Worm (Caenorhabditis elegans) whole organism, early embryonic: ENCODE data around the gene cyp-34A9.

ENCODE experiments used
- B0310.2 ChIP-seq: sonication (generic microtip); optimal IDR thresholded peaks from 2 replicates; lab custom pipeline; 2016; ENCODE audit warnings: mild to moderate bottlenecking, missing genetic modification characterization, missing compliant biosample characterization
- F13C5.2 ChIP-seq: sonication (generic microtip); optimal IDR thresholded peaks from 2 replicates; lab custom pipeline; 2017; ENCODE audit warnings: mild to moderate bottlenecking, missing genetic modification characterization, inconsistent platforms, missing compliant biosample characterization
- aly-1 ChIP-seq: sonication (generic microtip); optimal IDR thresholded peaks from 2 replicates; lab custom pipeline; 2016; ENCODE audit warnings: missing genetic modification characterization, missing compliant biosample characterization
- ama-1 ChIP-seq: fragments of 150-350 bp; optimal IDR thresholded peaks from 2 replicates; lab custom pipeline; 2014
- ceh-13 ChIP-seq: fragments of 200-800 bp; sonication (Bioruptor generic); optimal IDR thresholded peaks from 2 replicates; lab custom pipeline; 2018; ENCODE audit warnings: mild to moderate bottlenecking, missing genetic modification characterization, missing compliant biosample characterization
- ceh-36 ChIP-seq: sonication (generic microtip); optimal IDR thresholded peaks from 2 replicates; lab custom pipeline; 2016; ENCODE audit warnings: missing genetic modification characterization, inconsistent platforms, missing compliant biosample characterization
- ets-7 ChIP-seq: sonication (generic microtip); optimal IDR thresholded peaks from 2 replicates; lab custom pipeline; 2016; ENCODE audit warnings: missing genotype, missing genetic modification characterization, missing compliant biosample characterization
- flt-1 ChIP-seq: fragments of 200-800 bp; sonication (Bioruptor generic); IDR thresholded peaks from 2 replicates; pipeline ENCODE4 v1.3.6; 2022; ENCODE audit warnings: missing genetic modification characterization, missing compliant biosample characterization
- hmbx-1 ChIP-seq: sonication (generic microtip); optimal IDR thresholded peaks from 2 replicates; lab custom pipeline; 2016; ENCODE audit warnings: mild to moderate bottlenecking, missing genetic modification characterization, missing compliant biosample characterization
- hmg-4 ChIP-seq: fragments of 200-800 bp; sonication (Bioruptor generic); optimal IDR thresholded peaks from 2 replicates; lab custom pipeline; 2018; ENCODE audit warnings: mild to moderate bottlenecking, missing genetic modification characterization, missing compliant biosample characterization
- hnd-1 ChIP-seq: sonication (generic microtip); optimal IDR thresholded peaks from 2 replicates; lab custom pipeline; 2016; ENCODE audit warnings: missing genetic modification characterization, missing compliant biosample characterization
- pes-1 ChIP-seq: fragments of 200-800 bp; sonication (Bioruptor generic); IDR thresholded peaks from 2 replicates; pipeline ENCODE4 v1.3.6; 2022; ENCODE audit warnings: missing genetic modification reagents, missing genetic modification characterization, missing compliant biosample characterization
- scrt-1 ChIP-seq: fragments of 200-800 bp; sonication (Bioruptor generic); IDR thresholded peaks from 2 replicates; pipeline ENCODE4 v1.3.6; 2022; ENCODE audit warnings: missing genetic modification characterization, missing compliant biosample characterization
- sea-1 ChIP-seq: fragments of 200-800 bp; sonication (Bioruptor generic); conservative IDR thresholded peaks from 2 replicates; pipeline ENCODE4 v1.3.6; 2022; ENCODE audit warnings: missing genetic modification characterization, missing compliant biosample characterization
- tbx-11 ChIP-seq: fragments of 200-800 bp; sonication (Bioruptor generic); IDR thresholded peaks from 2 replicates; pipeline ENCODE4 v1.3.6; 2022; ENCODE audit warnings: missing genetic modification characterization, missing compliant biosample characterization
- tbx-37 ChIP-seq: fragments of 200-800 bp; sonication (Bioruptor generic); conservative IDR thresholded peaks from 2 replicates; pipeline ENCODE4 v1.3.6; 2022; ENCODE audit warnings: missing genetic modification reagents, missing genetic modification characterization, missing compliant biosample characterization
- tra-4 ChIP-seq: sonication (generic microtip); optimal IDR thresholded peaks from 2 replicates; lab custom pipeline; 2017; ENCODE audit warnings: missing genetic modification characterization, missing compliant biosample characterization

Gene cyp-34A9

ce11 chrV:3945053-3945452 lies 25.3 kb downstream of the cyp-34A9 start, which contains the start of gene cyp-35B3:
Gene cyp-35B3, plus strand, starts transcription at chrV:3945353.
- TF ChIP-seq F13C5.2 (tag; lab: Kevin White, UChicago) (no peak), hmbx-1 (tag; lab: Kevin White, UChicago) (no peak), sea-1 (GFP tag; lab: Robert Waterston, UW) (no peak), hmg-4 (GFP tag; lab: Kevin White, UChicago) (no peak), ets-7 (tag; lab: Kevin White, UChicago) (no peak), pes-1 (no peak), ama-1 (lab: Kevin White, UChicago) (no peak), scrt-1 (GFP tag; lab: Robert Waterston, UW) (no peak), tra-4 (tag; lab: Kevin White, UChicago) (no peak), B0310.2 (tag; lab: Kevin White, UChicago) (no peak), ceh-36 (tag; lab: Kevin White, UChicago) (no peak), tbx-37 (no peak), hnd-1 (no peak), aly-1 (tag; lab: Kevin White, UChicago) (no peak)

ce11 chrV:3943364-3943763 lies 27.0 kb downstream of the cyp-34A9 start:
- no peak for TF ChIP-seq scrt-1 (GFP tag; lab: Robert Waterston, UW)

- TF ChIP-seq hmbx-1 (tag; lab: Kevin White, UChicago) (no peak), ama-1 (lab: Kevin White, UChicago) (no peak), tra-4 (tag; lab: Kevin White, UChicago) (no peak), tbx-11 (GFP tag; lab: Robert Waterston, UW) (no peak), sea-1 (GFP tag; lab: Robert Waterston, UW) (no peak), ceh-36 (tag; lab: Kevin White, UChicago) (no peak), B0310.2 (tag; lab: Kevin White, UChicago) (no peak), hnd-1 (no peak), hmg-4 (GFP tag; lab: Kevin White, UChicago) (no peak), F13C5.2 (tag; lab: Kevin White, UChicago) (no peak), tbx-37 (no peak), aly-1 (tag; lab: Kevin White, UChicago) (no peak), ceh-13 (GFP tag; lab: Kevin White, UChicago) (no peak), ets-7 (tag; lab: Kevin White, UChicago) (no peak), scrt-1 (GFP tag; lab: Robert Waterston, UW) (no peak), pes-1 (no peak)
Measured at ce11 chrV:3941860-3942259, 28.5 kb downstream of the cyp-34A9 start, which contains the start of gene cyp-35B2. Gene cyp-35B2, plus strand, starts transcription at chrV:3942160.

ce11 chrV:3938789-3939188 lies 31.6 kb downstream of the cyp-34A9 start, which contains the start of gene cyp-35B1:
Gene cyp-35B1, plus strand, starts transcription at chrV:3939032.
- TF ChIP-seq hnd-1 (no peak), F13C5.2 (tag; lab: Kevin White, UChicago) (no peak), ets-7 (tag; lab: Kevin White, UChicago) (no peak), sea-1 (GFP tag; lab: Robert Waterston, UW) (no peak), ceh-13 (GFP tag; lab: Kevin White, UChicago) (no peak), B0310.2 (tag; lab: Kevin White, UChicago) (no peak), aly-1 (tag; lab: Kevin White, UChicago) (no peak), hmbx-1 (tag; lab: Kevin White, UChicago) (no peak), pes-1 (no peak), tbx-11 (GFP tag; lab: Robert Waterston, UW) (no peak), scrt-1 (GFP tag; lab: Robert Waterston, UW) (no peak), tbx-37 (no peak), hmg-4 (GFP tag; lab: Kevin White, UChicago) (no peak), ama-1 (lab: Kevin White, UChicago) (no peak), tra-4 (tag; lab: Kevin White, UChicago) (no peak), ceh-36 (tag; lab: Kevin White, UChicago) (no peak), flt-1 (GFP tag; lab: Robert Waterston, UW) (no peak)

- no peak for TF ChIP-seq tbx-37
- TF ChIP-seq hmbx-1 (tag; lab: Kevin White, UChicago), result no peak
- no peak for TF ChIP-seq scrt-1 (GFP tag; lab: Robert Waterston, UW)
- TF ChIP-seq ama-1 (lab: Kevin White, UChicago), result no peak
- no peak for TF ChIP-seq B0310.2 (tag; lab: Kevin White, UChicago)
- TF ChIP-seq ceh-13 (GFP tag; lab: Kevin White, UChicago), result no peak
- no peak for TF ChIP-seq pes-1
- TF ChIP-seq aly-1 (tag; lab: Kevin White, UChicago), result no peak
- no peak for TF ChIP-seq hmg-4 (GFP tag; lab: Kevin White, UChicago)
Measured at ce11 chrV:3935892-3936478, 34.4 kb downstream of the cyp-34A9 start, which contains the start of gene cyp-35A5. Gene cyp-35A5, plus strand, starts transcription at chrV:3936326.

ce11 chrV:3931326-3931725 lies 39.0 kb downstream of the cyp-34A9 start, which contains the start of gene srx-63:
Gene srx-63, plus strand, starts transcription at chrV:3931626.
- TF ChIP-seq hnd-1, result no peak
- TF ChIP-seq tbx-37, result no peak
- TF ChIP-seq hmg-4 (GFP tag; lab: Kevin White, UChicago), result no peak
- no peak for TF ChIP-seq ets-7 (tag; lab: Kevin White, UChicago)
- no peak for TF ChIP-seq tbx-11 (GFP tag; lab: Robert Waterston, UW)
- TF ChIP-seq tra-4 (tag; lab: Kevin White, UChicago), result no peak
- no peak for TF ChIP-seq scrt-1 (GFP tag; lab: Robert Waterston, UW)

ce11 chrV:3929099-3929498 lies 41.2 kb downstream of the cyp-34A9 start, which contains the start of gene srx-64:
Gene srx-64, plus strand, starts transcription at chrV:3929399.
- TF ChIP-seq tbx-37 (no peak), F13C5.2 (tag; lab: Kevin White, UChicago) (no peak), ets-7 (tag; lab: Kevin White, UChicago) (no peak), B0310.2 (tag; lab: Kevin White, UChicago) (no peak), hnd-1 (no peak), ceh-36 (tag; lab: Kevin White, UChicago) (no peak), aly-1 (tag; lab: Kevin White, UChicago) (no peak), hmbx-1 (tag; lab: Kevin White, UChicago) (no peak), ceh-13 (GFP tag; lab: Kevin White, UChicago) (no peak), flt-1 (GFP tag; lab: Robert Waterston, UW) (no peak)
